Fruit fly (Drosophila melanogaster) whole organism, embryonic: ENCODE results near the gene N.

Experiments used
- B-H2 ChIP-seq: fragments of 200-800 bp; sonication (Bioruptor generic); optimal IDR thresholded peaks from 2 replicates; lab custom pipeline; 2018; ENCODE audit warnings: missing biosample characterization, mild to moderate bottlenecking, missing genetic modification characterization
- BtbVII ChIP-seq: fragments of 200-800 bp; sonication (Bioruptor generic); optimal IDR thresholded peaks from 3 replicates; lab custom pipeline; 2017; ENCODE audit warnings: missing biosample characterization, mild to moderate bottlenecking, missing genetic modification characterization
- CG10979 ChIP-seq: fragments of 200-800 bp; sonication (Bioruptor generic); optimal IDR thresholded peaks from 2 replicates; lab custom pipeline; 2018; ENCODE audit warnings: missing biosample characterization, mild to moderate bottlenecking, missing genetic modification characterization, moderate library complexity
- CG12071 ChIP-seq: fragments of 200-800 bp; sonication (Bioruptor generic); optimal IDR thresholded peaks from 3 replicates; lab custom pipeline; 2018; ENCODE audit warnings: missing biosample characterization, mild to moderate bottlenecking, missing genetic modification characterization
- CG12744 ChIP-seq: fragments of 200-800 bp; sonication (Bioruptor generic); optimal IDR thresholded peaks from 2 replicates; lab custom pipeline; 2016; ENCODE audit warnings: missing biosample characterization, missing genetic modification characterization
- CG12769 ChIP-seq: fragments of 200-800 bp; sonication (Bioruptor generic); optimal IDR thresholded peaks from 2 replicates; lab custom pipeline; 2019; ENCODE audit warnings: missing biosample characterization, mild to moderate bottlenecking, missing genetic modification characterization, moderate library complexity
- CG14014 ChIP-seq: fragments of 200-800 bp; sonication (Bioruptor generic); IDR thresholded peaks from 2 replicates; pipeline ENCODE4 v1.3.6; 2022; ENCODE audit warnings: missing biosample characterization, missing genetic modification characterization
- CG15696 ChIP-seq: fragments of 200-800 bp; sonication (Bioruptor generic); optimal IDR thresholded peaks from 2 replicates; lab custom pipeline; 2019; ENCODE audit warnings: missing biosample characterization, mild to moderate bottlenecking, missing genetic modification characterization, moderate library complexity
- CG18764 ChIP-seq: fragments of 200-800 bp; sonication (Bioruptor generic); optimal IDR thresholded peaks from 3 replicates; lab custom pipeline; 2016; ENCODE audit warnings: missing biosample characterization, missing genetic modification characterization
- CG32772 ChIP-seq: fragments of 200-800 bp; sonication (Bioruptor generic); IDR thresholded peaks from 2 replicates; pipeline ENCODE4 v1.3.6; 2022; ENCODE audit warnings: missing biosample characterization, missing genetic modification characterization
- CG43689 ChIP-seq: fragments of 200-800 bp; sonication (Bioruptor generic); IDR thresholded peaks from 2 replicates; pipeline ENCODE4 v1.3.6; 2022; ENCODE audit warnings: missing biosample characterization, missing genetic modification characterization
- CG6791 ChIP-seq: fragments of 200-800 bp; sonication (Bioruptor generic); IDR thresholded peaks from 3 replicates; pipeline ENCODE4 v1.3.6; 2022; ENCODE audit warnings: missing biosample characterization, missing genetic modification characterization; ENCODE audit not compliant: partially characterized antibody
- CG6854 ChIP-seq: fragments of 200-800 bp; sonication (Bioruptor generic); optimal IDR thresholded peaks from 3 replicates; lab custom pipeline; 2017; ENCODE audit warnings: missing biosample characterization, mild to moderate bottlenecking, missing genetic modification characterization
- CG7271 ChIP-seq: fragments of 200-800 bp; sonication (Bioruptor generic); optimal IDR thresholded peaks from 2 replicates; lab custom pipeline; 2018; ENCODE audit warnings: missing biosample characterization, mild to moderate bottlenecking, missing genetic modification characterization, moderate library complexity
- CG7839 ChIP-seq: fragments of 200-800 bp; sonication (Bioruptor generic); optimal IDR thresholded peaks from 3 replicates; lab custom pipeline; 2018; ENCODE audit warnings: missing biosample characterization, mild to moderate bottlenecking, missing genetic modification characterization, moderate library complexity
- CG9215 ChIP-seq: fragments of 200-800 bp; sonication (Bioruptor generic); IDR thresholded peaks from 2 replicates; pipeline ENCODE4 v1.3.6; 2022; ENCODE audit warnings: missing biosample characterization, missing genetic modification characterization
- CG9817 ChIP-seq: fragments of 200-800 bp; sonication (Bioruptor generic); optimal IDR thresholded peaks from 2 replicates; lab custom pipeline; 2018; ENCODE audit warnings: missing biosample characterization, mild to moderate bottlenecking, missing genetic modification characterization, moderate library complexity
- CTCF ChIP-seq: fragments of 200-800 bp; sonication (Bioruptor generic); optimal IDR thresholded peaks from 2 replicates; lab custom pipeline; 2017; ENCODE audit warnings: missing biosample characterization, mild to moderate bottlenecking, missing genetic modification characterization, moderate library complexity
- D19B ChIP-seq: fragments of 200-800 bp; sonication (Bioruptor generic); optimal IDR thresholded peaks from 2 replicates; lab custom pipeline; 2017; ENCODE audit warnings: missing biosample characterization, mild to moderate bottlenecking, missing genetic modification characterization
- Deaf1 ChIP-seq: fragments of 200-800 bp; optimal IDR thresholded peaks from 3 replicates; lab custom pipeline; 2019; ENCODE audit warnings: missing biosample characterization, mild to moderate bottlenecking, missing genetic modification characterization, moderate library complexity
- Dll ChIP-seq: fragments of 200-800 bp; sonication (Bioruptor generic); IDR thresholded peaks from 4 replicates; pipeline ENCODE4 v1.3.6; 2022; ENCODE audit warnings: missing biosample characterization, missing genetic modification characterization; ENCODE audit not compliant: partially characterized antibody
- Ets65A ChIP-seq: fragments of 200-800 bp; sonication (Bioruptor generic); peaks from one replicate; lab custom pipeline; 2016; ENCODE audit warnings: missing biosample characterization, missing genetic modification characterization
- Fer3 ChIP-seq: fragments of 200-800 bp; sonication (Bioruptor generic); optimal IDR thresholded peaks from 2 replicates; lab custom pipeline; 2018; ENCODE audit warnings: missing biosample characterization, mild to moderate bottlenecking, missing genetic modification characterization, moderate library complexity
- Hey ChIP-seq: fragments of 200-800 bp; sonication (Bioruptor generic); optimal IDR thresholded peaks from 3 replicates; lab custom pipeline; 2018; ENCODE audit warnings: missing biosample characterization, mild to moderate bottlenecking, missing genetic modification characterization
- Hmx ChIP-seq: fragments of 200-800 bp; sonication (Bioruptor generic); optimal IDR thresholded peaks from 2 replicates; lab custom pipeline; 2016; ENCODE audit warnings: missing biosample characterization, missing genetic modification characterization
- Hr51 ChIP-seq, 2 experiments: fragments of 200-800 bp; sonication (Bioruptor generic); optimal IDR thresholded peaks; 2 replicates in 1 of 2; 3 replicates in 1 of 2; lab custom pipeline; 2016 to 2018; ENCODE audit warnings: missing biosample characterization in 2 of 2, missing genetic modification characterization in 2 of 2, mild to moderate bottlenecking in 1 of 2, moderate library complexity in 1 of 2
- Lhr ChIP-seq: fragments of 200-800 bp; sonication (Bioruptor generic); optimal IDR thresholded peaks from 3 replicates; lab custom pipeline; 2017; ENCODE audit warnings: mild to moderate bottlenecking, missing biosample characterization, missing genetic modification reagents, missing genetic modification characterization
- Med ChIP-seq: fragments of 200-800 bp; sonication (Bioruptor generic); peaks from one replicate; lab custom pipeline; 2016; ENCODE audit warnings: missing biosample characterization, missing genetic modification characterization, mild to moderate bottlenecking, inconsistent platforms, moderate library complexity
- Sin3A ChIP-seq: fragments of >200 bp; optimal IDR thresholded peaks from 2 replicates; lab custom pipeline; 2018
- Sox102F ChIP-seq: fragments of 200-800 bp; sonication (Bioruptor generic); optimal IDR thresholded peaks from 2 replicates; lab custom pipeline; 2018; ENCODE audit warnings: missing biosample characterization, mild to moderate bottlenecking, missing genetic modification characterization, moderate library complexity
- Sry-β ChIP-seq: fragments of 200-800 bp; sonication (Bioruptor generic); optimal IDR thresholded peaks from 2 replicates; lab custom pipeline; 2018; ENCODE audit warnings: missing biosample characterization, mild to moderate bottlenecking, missing genetic modification characterization, moderate library complexity
- Vsx1 ChIP-seq: fragments of 200-800 bp; sonication (Bioruptor generic); optimal IDR thresholded peaks from 2 replicates; lab custom pipeline; 2017; ENCODE audit warnings: missing biosample characterization, mild to moderate bottlenecking, missing genetic modification characterization, missing genetic modification reagents
- abd-A ChIP-seq: fragments of 200-800 bp; sonication (Bioruptor generic); optimal IDR thresholded peaks from 3 replicates; lab custom pipeline; 2019; ENCODE audit warnings: missing biosample characterization, mild to moderate bottlenecking, missing genetic modification characterization, moderate library complexity
- ac ChIP-seq: fragments of 200-800 bp; sonication (Bioruptor generic); optimal IDR thresholded peaks from 3 replicates; lab custom pipeline; 2017; ENCODE audit warnings: missing biosample characterization, mild to moderate bottlenecking, missing genetic modification characterization
- bsh ChIP-seq, 2 experiments: fragments of 200-800 bp; sonication (Bioruptor generic); optimal IDR thresholded peaks; 2 replicates each; lab custom pipeline; 2017 to 2018; ENCODE audit warnings: mild to moderate bottlenecking in 2 of 2, missing biosample characterization in 2 of 2, missing genetic modification characterization in 2 of 2, moderate library complexity in 1 of 2
- cad ChIP-seq: fragments of >200 bp; optimal IDR thresholded peaks from 2 replicates; lab custom pipeline; 2017; ENCODE audit warnings: missing biosample characterization, missing genetic modification characterization
- caup ChIP-seq: fragments of 200-800 bp; sonication (Bioruptor generic); optimal IDR thresholded peaks from 3 replicates; lab custom pipeline; 2017; ENCODE audit warnings: missing biosample characterization, mild to moderate bottlenecking, missing genetic modification characterization, moderate library complexity; ENCODE audit not compliant: severe bottlenecking
- ci ChIP-seq: fragments of 200-800 bp; sonication (Bioruptor generic); IDR thresholded peaks from 3 replicates; pipeline ENCODE4 v1.3.6; 2022; ENCODE audit warnings: missing biosample characterization, missing genetic modification characterization
- croc ChIP-seq: fragments of 200-800 bp; sonication (Bioruptor generic); conservative IDR thresholded peaks from 3 replicates; pipeline ENCODE4 v1.3.6; 2022; ENCODE audit warnings: missing biosample characterization, missing genetic modification characterization
- gem ChIP-seq: fragments of 200-800 bp; sonication (Bioruptor generic); optimal IDR thresholded peaks from 2 replicates; lab custom pipeline; 2019; ENCODE audit warnings: missing biosample characterization, mild to moderate bottlenecking, missing genetic modification characterization, moderate library complexity
- gro ChIP-seq: fragments of 200-800 bp; sonication (Bioruptor generic); optimal IDR thresholded peaks from 2 replicates; lab custom pipeline; 2016; ENCODE audit warnings: missing biosample characterization, missing genetic modification characterization
- oc ChIP-seq: fragments of 200-800 bp; sonication (Bioruptor generic); optimal IDR thresholded peaks from 2 replicates; lab custom pipeline; 2018; ENCODE audit warnings: missing biosample characterization, mild to moderate bottlenecking, missing genetic modification characterization, moderate library complexity
- pan ChIP-seq, 4 experiments: fragments of >200 bp in 3 of 4; fragments of 200-800 bp in 1 of 4; sonication (Bioruptor generic) in 1 of 4; optimal IDR thresholded peaks in 3 of 4; IDR thresholded peaks in 1 of 4; 2 replicates each; pipeline versions ENCODE4 v1.3.6 to Lab custom; 2017 to 2022; ENCODE audit warnings: missing biosample characterization in 2 of 4, missing genetic modification characterization in 2 of 4, mixed read lengths in 1 of 4
- pum ChIP-seq: fragments of 200-800 bp; sonication (Bioruptor generic); optimal IDR thresholded peaks from 2 replicates; lab custom pipeline; 2016; ENCODE audit warnings: missing biosample characterization, missing genetic modification characterization
- row ChIP-seq: fragments of 200-800 bp; sonication (Bioruptor generic); IDR thresholded peaks from 3 replicates; pipeline ENCODE4 v1.3.6; 2022; ENCODE audit warnings: missing biosample characterization, missing genetic modification characterization
- sens ChIP-seq: fragments of 200-800 bp; sonication (Bioruptor generic); peaks from one replicate; lab custom pipeline; 2016; ENCODE audit warnings: missing biosample characterization, missing genetic modification characterization
- sob ChIP-seq: fragments of 200-800 bp; sonication (Bioruptor generic); IDR thresholded peaks from 2 replicates; pipeline ENCODE4 v1.3.6; 2022; ENCODE audit warnings: missing biosample characterization, missing genetic modification characterization
- tll ChIP-seq, 2 experiments: fragments of 200-800 bp in 1 of 2; fragments of >200 bp in 1 of 2; sonication (Bioruptor generic) in 1 of 2; optimal IDR thresholded peaks; 2 replicates each; lab custom pipeline; 2017 to 2019; ENCODE audit warnings: missing biosample characterization in 2 of 2, missing genetic modification characterization in 2 of 2, mild to moderate bottlenecking in 1 of 2, moderate library complexity in 1 of 2
- yki ChIP-seq: fragments of >200 bp; optimal IDR thresholded peaks from 3 replicates; lab custom pipeline; 2018
- zfh1 ChIP-seq: fragments of 200-800 bp; sonication (Bioruptor generic); IDR thresholded peaks from 3 replicates; pipeline ENCODE4 v1.3.6; 2022; ENCODE audit warnings: missing biosample characterization, missing genetic modification characterization

Gene N

DNA sequence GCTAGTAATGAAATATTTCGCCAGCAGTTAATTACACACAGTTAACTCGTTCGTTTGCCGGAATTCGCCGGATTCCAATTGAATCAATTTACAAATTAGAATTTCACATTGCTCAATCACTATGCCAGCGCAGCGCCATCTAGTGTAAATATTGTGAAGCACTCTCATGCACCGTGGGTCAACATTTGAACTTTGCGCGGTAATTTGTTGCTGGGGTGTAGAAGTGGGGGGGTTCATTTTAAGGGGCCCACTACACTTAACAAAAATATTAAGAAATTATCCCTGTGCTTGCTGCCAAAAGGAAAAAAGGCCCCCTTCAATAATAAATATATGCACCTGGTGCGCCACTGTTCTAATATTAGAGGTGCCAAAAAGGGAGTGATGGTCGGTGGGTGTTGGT lies 11.0 kb upstream of the N start:
- TF ChIP-seq CG14014 (GFP tag; lab: Robert Waterston, UW) = no peak
- TF ChIP-seq croc (GFP tag; lab: Robert Waterston, UW) = no peak
- TF ChIP-seq bsh (GFP tag; optimal IDR thresholded peaks at IDR 0.05; lab: Kevin White, UChicago) = peak in 1 of 2 experiments; percentile 10
- no peak for TF ChIP-seq Deaf1 (tag; lab: Kevin White, UChicago)
- TF ChIP-seq CG6791 (GFP tag; lab: Robert Waterston, UW) = no peak
- peak; percentile 61 for TF ChIP-seq Med (GFP tag; lab: Kevin White, UChicago)
- peak; percentile 6 for TF ChIP-seq gem (tag; lab: Kevin White, UChicago)
- TF ChIP-seq Ets65A (GFP tag; lab: Kevin White, UChicago) = peak; percentile 26
- no peak for TF ChIP-seq ac (GFP tag; lab: Kevin White, UChicago)
- no peak for TF ChIP-seq Dll (GFP tag; lab: Robert Waterston, UW)
- peak; percentile 15 for TF ChIP-seq Sox102F
- TF ChIP-seq Sry-β (GFP tag; lab: Kevin White, UChicago) = no peak
- 0 out of 3 replicates have a peak, but pooled peaks have one; percentile 4 for TF ChIP-seq zfh1 (GFP tag; lab: Robert Waterston, UW)
- TF ChIP-seq CG15696 = no peak
- TF ChIP-seq CG6854 (GFP tag; lab: Kevin White, UChicago) = no peak
- TF ChIP-seq CG9215 (GFP tag; lab: Robert Waterston, UW) = no peak
- peak; percentile 19 for TF ChIP-seq sens (GFP tag; lab: Kevin White, UChicago)
- TF ChIP-seq CG18764 (GFP tag; lab: Kevin White, UChicago) = no peak
- no peak for TF ChIP-seq pan (optimal IDR thresholded peaks at IDR 0.05; lab: Kevin White, UChicago)
- peak in 1 of 2 experiments; percentile 16 for TF ChIP-seq pan (GFP tag; optimal IDR thresholded peaks at IDR 0.05 in 1 of 2, IDR thresholded peaks at IDR 0.05 in 1 of 2)
- TF ChIP-seq Lhr (GFP tag; lab: Kevin White, UChicago) = no peak
- TF ChIP-seq abd-A (tag; lab: Kevin White, UChicago) = no peak
- TF ChIP-seq Hey (tag; lab: Kevin White, UChicago) = no peak
- 0 out of 3 replicates have a peak, but pooled peaks have one; percentile 51 for TF ChIP-seq ci
- TF ChIP-seq CG7839 = peak; percentile 5
- TF ChIP-seq CTCF (GFP tag; lab: Kevin White, UChicago) = peak; percentile 82
- TF ChIP-seq Sin3A (lab: Kevin White, UChicago) = no peak
- TF ChIP-seq pum (GFP tag; lab: Kevin White, UChicago) = peak; percentile 9
- TF ChIP-seq oc (tag; lab: Kevin White, UChicago) = no peak
- no peak for TF ChIP-seq CG7271 (tag; lab: Kevin White, UChicago)
- TF ChIP-seq CG9817 (tag; lab: Kevin White, UChicago) = no peak
- no peak for TF ChIP-seq caup (GFP tag; lab: Kevin White, UChicago)
- TF ChIP-seq CG10979 (tag; lab: Kevin White, UChicago) = no peak
- no peak for TF ChIP-seq Hmx (GFP tag; lab: Kevin White, UChicago)
- no peak for TF ChIP-seq CG32772 (GFP tag; lab: Robert Waterston, UW)
- no peak for TF ChIP-seq tll (GFP tag; optimal IDR thresholded peaks at IDR 0.05; lab: Kevin White, UChicago)
- no peak for TF ChIP-seq CG12769
- no peak for TF ChIP-seq CG43689 (GFP tag; lab: Robert Waterston, UW)
- TF ChIP-seq row (GFP tag; lab: Robert Waterston, UW) = peak; percentile 33; the same call in 1 of the 3 replicates
- TF ChIP-seq Vsx1 (GFP tag; lab: Kevin White, UChicago) = no peak
- no peak for TF ChIP-seq BtbVII
- no peak for TF ChIP-seq Hr51 (GFP tag; optimal IDR thresholded peaks at IDR 0.05; lab: Kevin White, UChicago)
- TF ChIP-seq CG12071 (GFP tag; lab: Kevin White, UChicago) = no peak
- TF ChIP-seq yki (lab: Kevin White, UChicago) = no peak
- TF ChIP-seq Fer3 (tag; lab: Kevin White, UChicago) = no peak
- no peak for TF ChIP-seq cad (GFP tag; lab: Kevin White, UChicago)
- TF ChIP-seq gro = no peak
- no peak for TF ChIP-seq D19B (GFP tag; lab: Kevin White, UChicago)
- no peak for TF ChIP-seq B-H2 (GFP tag; lab: Kevin White, UChicago)
- TF ChIP-seq sob (GFP tag; lab: Robert Waterston, UW) = no peak
- no peak for TF ChIP-seq CG12744 (GFP tag; lab: Kevin White, UChicago)
